Fruit fly (Drosophila melanogaster) whole organism, embryonic: ENCODE results near the gene Grx5.

ENCODE experiments used
- Asciz ChIP-seq: fragments of 200-800 bp; sonication (Bioruptor generic); optimal IDR thresholded peaks from 2 replicates; lab custom pipeline; 2017; ENCODE audit warnings: missing biosample characterization, mild to moderate bottlenecking, missing genetic modification characterization, missing genetic modification reagents
- CG17186 ChIP-seq: fragments of 200-800 bp; sonication (Bioruptor generic); optimal IDR thresholded peaks from 3 replicates; lab custom pipeline; 2017; ENCODE audit warnings: missing biosample characterization, missing genetic modification reagents, missing genetic modification characterization
- CG18764 ChIP-seq: fragments of 200-800 bp; sonication (Bioruptor generic); optimal IDR thresholded peaks from 3 replicates; lab custom pipeline; 2016; ENCODE audit warnings: missing biosample characterization, missing genetic modification characterization
- Dll ChIP-seq: fragments of 200-800 bp; sonication (Bioruptor generic); IDR thresholded peaks from 4 replicates; pipeline ENCODE4 v1.3.6; 2022; ENCODE audit warnings: missing biosample characterization, missing genetic modification characterization; ENCODE audit not compliant: partially characterized antibody
- Tbp ChIP-seq: fragments of >200 bp; optimal IDR thresholded peaks from 2 replicates; lab custom pipeline; 2018; ENCODE audit warnings: missing biosample characterization, missing genetic modification characterization

DNA sequence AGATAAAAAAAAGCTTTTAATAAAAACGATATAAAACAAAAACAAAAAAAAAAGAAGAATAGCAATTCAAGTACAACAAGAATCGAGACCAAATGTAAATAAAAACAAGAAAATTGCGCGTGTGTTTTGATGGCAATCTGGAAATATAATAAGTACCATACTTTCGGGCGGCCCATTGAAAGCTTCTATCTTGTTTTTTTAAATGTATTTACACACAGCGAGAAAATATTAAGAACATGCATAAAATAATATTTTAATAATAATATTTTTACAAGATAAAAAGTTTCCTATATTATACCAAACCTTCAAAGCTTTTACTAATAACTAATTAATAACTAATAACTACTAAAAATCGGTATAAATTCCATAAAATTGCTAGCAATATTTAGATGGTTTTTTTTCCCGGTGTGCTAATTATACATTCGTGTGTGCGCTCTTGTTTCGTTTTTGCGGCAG, 2.4 kb upstream of the Grx5 start:
- TF ChIP-seq CG17186 (GFP tag; lab: Kevin White, UChicago) = no peak
- no peak for TF ChIP-seq CG18764
- peak; percentile 33 for TF ChIP-seq Asciz (GFP tag; lab: Kevin White, UChicago)
- no peak for TF ChIP-seq Dll (GFP tag; lab: Robert Waterston, UW)
- no peak for TF ChIP-seq Tbp (GFP tag; lab: Kevin White, UChicago)
